Fruit fly (Drosophila melanogaster): ENCODE results near the gene CG34247.

DNA sequence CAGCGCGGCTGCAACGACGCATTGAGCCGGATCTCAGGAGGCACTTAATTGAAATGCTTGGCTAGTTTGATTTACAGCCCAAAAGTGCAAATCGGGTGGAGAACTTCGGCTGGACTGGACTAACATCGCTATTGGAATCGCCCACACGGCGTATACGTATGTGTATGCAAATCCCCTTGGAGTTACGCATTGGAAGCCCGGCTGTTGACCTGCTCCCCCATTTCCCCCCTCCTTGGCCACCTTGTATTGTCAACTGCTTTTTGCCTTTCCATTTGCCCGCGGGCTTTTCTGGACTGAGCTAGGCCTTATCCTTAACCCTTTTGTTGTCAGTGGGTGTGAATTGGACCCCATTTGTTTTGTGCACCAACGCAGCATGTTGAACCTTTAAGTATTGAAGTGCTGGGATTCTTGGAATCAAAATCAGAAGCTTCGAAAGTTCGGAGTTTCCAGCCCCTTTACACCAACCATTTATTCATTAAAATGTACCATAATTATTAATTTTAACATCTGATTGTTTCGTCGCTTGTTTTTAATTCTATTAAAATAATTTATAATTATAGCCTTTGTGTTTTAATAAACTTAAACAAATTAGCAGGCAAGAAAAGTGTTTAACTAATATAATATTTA lies 14.1 kb upstream of the CG34247 start:
- no peak for TF ChIP-seq CG4820 (GFP tag; optimal IDR thresholded peaks at IDR 0.05)
- TF ChIP-seq CG2199 (GFP tag; IDR thresholded peaks at IDR 0.05) = no peak
- no peak for TF ChIP-seq lbe (GFP tag; optimal IDR thresholded peaks at IDR 0.05)
